Fruit fly (Drosophila melanogaster) whole organism, embryonic: Measurements from ENCODE around the gene CG10348.

ENCODE experiments used
- Bdp1 ChIP-seq: fragments of 200-800 bp; sonication (Bioruptor generic); optimal IDR thresholded peaks from 3 replicates; lab custom pipeline; 2016; ENCODE audit warnings: missing biosample characterization, missing genetic modification characterization
- CG11247 ChIP-seq: fragments of 200-800 bp; sonication (Bioruptor generic); IDR thresholded peaks from 2 replicates; pipeline ENCODE4 v1.3.6; 2022; ENCODE audit warnings: missing biosample characterization, missing genetic modification characterization
- CG11695 ChIP-seq: fragments of 200-800 bp; sonication (Bioruptor generic); IDR thresholded peaks from 3 replicates; pipeline ENCODE4 v1.3.6; 2022; ENCODE audit warnings: missing biosample characterization, missing genetic modification characterization
- CG11696 ChIP-seq: fragments of 200-800 bp; sonication (Bioruptor generic); IDR thresholded peaks from 2 replicates; pipeline ENCODE4 v1.3.6; 2022; ENCODE audit warnings: missing biosample characterization, missing genetic modification characterization
- CG12769 ChIP-seq: fragments of 200-800 bp; sonication (Bioruptor generic); optimal IDR thresholded peaks from 2 replicates; lab custom pipeline; 2019; ENCODE audit warnings: missing biosample characterization, mild to moderate bottlenecking, missing genetic modification characterization, moderate library complexity
- CG14014 ChIP-seq: fragments of 200-800 bp; sonication (Bioruptor generic); IDR thresholded peaks from 2 replicates; pipeline ENCODE4 v1.3.6; 2022; ENCODE audit warnings: missing biosample characterization, missing genetic modification characterization
- CG14441 ChIP-seq: fragments of 200-800 bp; sonication (Bioruptor generic); IDR thresholded peaks from 2 replicates; pipeline ENCODE4 v1.3.6; 2022; ENCODE audit warnings: missing biosample characterization, missing genetic modification characterization
- CG15696 ChIP-seq: fragments of 200-800 bp; sonication (Bioruptor generic); optimal IDR thresholded peaks from 2 replicates; lab custom pipeline; 2019; ENCODE audit warnings: missing biosample characterization, mild to moderate bottlenecking, missing genetic modification characterization, moderate library complexity
- CG17328 ChIP-seq: fragments of 200-800 bp; sonication (Bioruptor generic); IDR thresholded peaks from 2 replicates; pipeline ENCODE4 v1.3.6; 2022; ENCODE audit warnings: missing biosample characterization, missing genetic modification characterization
- CG17359 ChIP-seq: fragments of 200-800 bp; sonication (Bioruptor generic); optimal IDR thresholded peaks from 3 replicates; lab custom pipeline; 2018; ENCODE audit warnings: missing biosample characterization, mild to moderate bottlenecking, missing genetic modification characterization, moderate library complexity
- CG17385 ChIP-seq: fragments of 200-800 bp; sonication (Bioruptor generic); optimal IDR thresholded peaks from 3 replicates; lab custom pipeline; 2018; ENCODE audit warnings: missing biosample characterization, mild to moderate bottlenecking, missing genetic modification characterization
- CG18619 ChIP-seq: fragments of 200-800 bp; sonication (Bioruptor generic); optimal IDR thresholded peaks from 3 replicates; lab custom pipeline; 2017; ENCODE audit warnings: missing biosample characterization, mild to moderate bottlenecking, missing genetic modification characterization
- CG4360 ChIP-seq: fragments of 200-800 bp; sonication (Bioruptor generic); IDR thresholded peaks from 2 replicates; pipeline ENCODE4 v1.3.6; 2022; ENCODE audit warnings: missing biosample characterization, missing genetic modification characterization
- CG4617 ChIP-seq: fragments of 200-800 bp; sonication (Bioruptor generic); optimal IDR thresholded peaks from 3 replicates; lab custom pipeline; 2016; ENCODE audit warnings: missing biosample characterization, missing genetic modification characterization, borderline replicate concordance
- CG4707 ChIP-seq: fragments of 200-800 bp; sonication (Bioruptor generic); optimal IDR thresholded peaks from 2 replicates; lab custom pipeline; 2018; ENCODE audit warnings: missing biosample characterization, mild to moderate bottlenecking, missing genetic modification characterization, moderate library complexity
- CG6175 ChIP-seq: fragments of 200-800 bp; sonication (Bioruptor generic); IDR thresholded peaks from 3 replicates; pipeline ENCODE4 v1.3.6; 2022; ENCODE audit warnings: missing biosample characterization, missing genetic modification characterization
- CG6813 ChIP-seq: fragments of 200-800 bp; sonication (Bioruptor generic); optimal IDR thresholded peaks from 2 replicates; lab custom pipeline; 2017; ENCODE audit warnings: missing biosample characterization, missing genetic modification characterization, mild to moderate bottlenecking, moderate library complexity, missing genetic modification reagents
- CG7745 ChIP-seq: fragments of 200-800 bp; sonication (Bioruptor generic); optimal IDR thresholded peaks from 2 replicates; lab custom pipeline; 2018; ENCODE audit warnings: missing biosample characterization, mild to moderate bottlenecking, missing genetic modification characterization, moderate library complexity
- CG8359 ChIP-seq: fragments of 200-800 bp; sonication (Bioruptor generic); optimal IDR thresholded peaks from 2 replicates; lab custom pipeline; 2017; ENCODE audit warnings: missing biosample characterization, mild to moderate bottlenecking, missing genetic modification characterization, borderline replicate concordance
- D ChIP-seq, 2 experiments: fragments of 200-800 bp in 1 of 2; fragments of >200 bp in 1 of 2; sonication (Bioruptor generic) in 1 of 2; optimal IDR thresholded peaks; 2 replicates in 1 of 2; 3 replicates in 1 of 2; lab custom pipeline; 2017; ENCODE audit warnings: mild to moderate bottlenecking in 1 of 2, missing biosample characterization in 1 of 2, missing genetic modification characterization in 1 of 2, missing genetic modification reagents in 1 of 2
- Dip2 ChIP-seq: fragments of 200-800 bp; sonication (Bioruptor generic); IDR thresholded peaks from 2 replicates; pipeline ENCODE4 v1.3.6; 2022; ENCODE audit warnings: missing biosample characterization, missing genetic modification characterization
- Doc2 ChIP-seq: fragments of 200-800 bp; sonication (Bioruptor generic); IDR thresholded peaks from 2 replicates; pipeline ENCODE4 v1.3.6; 2022; ENCODE audit warnings: missing biosample characterization, missing genetic modification characterization
- HLH3B ChIP-seq: fragments of 200-800 bp; sonication (Bioruptor generic); IDR thresholded peaks from 2 replicates; pipeline ENCODE4 v1.3.6; 2022; ENCODE audit warnings: missing biosample characterization, missing genetic modification characterization
- Hr51 ChIP-seq, 2 experiments: fragments of 200-800 bp; sonication (Bioruptor generic); optimal IDR thresholded peaks; 2 replicates in 1 of 2; 3 replicates in 1 of 2; lab custom pipeline; 2016 to 2018; ENCODE audit warnings: missing biosample characterization in 2 of 2, missing genetic modification characterization in 2 of 2, mild to moderate bottlenecking in 1 of 2, moderate library complexity in 1 of 2
- NC2α ChIP-seq: fragments of 200-800 bp; sonication (Bioruptor generic); optimal IDR thresholded peaks from 2 replicates; lab custom pipeline; 2016; ENCODE audit warnings: missing biosample characterization, missing genetic modification characterization
- Neu2 ChIP-seq: fragments of 200-800 bp; sonication (Bioruptor generic); optimal IDR thresholded peaks from 3 replicates; lab custom pipeline; 2016; ENCODE audit warnings: missing biosample characterization, missing genetic modification characterization, borderline replicate concordance
- Opbp ChIP-seq: fragments of 200-800 bp; sonication (Bioruptor generic); IDR thresholded peaks from 3 replicates; pipeline ENCODE4 v1.3.6; 2022; ENCODE audit warnings: missing biosample characterization, missing genetic modification characterization; ENCODE audit not compliant: partially characterized antibody
- Ravus ChIP-seq: fragments of 200-800 bp; sonication (Bioruptor generic); IDR thresholded peaks from 2 replicates; pipeline ENCODE4 v1.3.6; 2022; ENCODE audit warnings: missing biosample characterization, missing genetic modification characterization
- Sox100B ChIP-seq: fragments of 200-800 bp; sonication (Bioruptor generic); optimal IDR thresholded peaks from 3 replicates; lab custom pipeline; 2018; ENCODE audit warnings: missing biosample characterization, mild to moderate bottlenecking, missing genetic modification characterization
- TFAM ChIP-seq: fragments of 200-800 bp; sonication (Bioruptor generic); optimal IDR thresholded peaks from 2 replicates; lab custom pipeline; 2017; ENCODE audit warnings: missing biosample characterization, missing genetic modification characterization, inconsistent platforms
- ap ChIP-seq: fragments of 200-800 bp; sonication (Bioruptor generic); IDR thresholded peaks from 2 replicates; pipeline ENCODE4 v1.3.6; 2022; ENCODE audit warnings: missing biosample characterization, missing genetic modification characterization
- ash1 ChIP-seq: fragments of 200-800 bp; sonication (Bioruptor generic); optimal IDR thresholded peaks from 2 replicates; lab custom pipeline; 2018; ENCODE audit warnings: missing biosample characterization, mild to moderate bottlenecking, missing genetic modification characterization
- bab2 ChIP-seq: fragments of 200-800 bp; sonication (Bioruptor generic); optimal IDR thresholded peaks from 2 replicates; lab custom pipeline; 2016; ENCODE audit warnings: missing biosample characterization, missing genetic modification characterization
- bsh ChIP-seq, 2 experiments: fragments of 200-800 bp; sonication (Bioruptor generic); optimal IDR thresholded peaks; 2 replicates each; lab custom pipeline; 2017 to 2018; ENCODE audit warnings: mild to moderate bottlenecking in 2 of 2, missing biosample characterization in 2 of 2, missing genetic modification characterization in 2 of 2, moderate library complexity in 1 of 2
- caup ChIP-seq: fragments of 200-800 bp; sonication (Bioruptor generic); optimal IDR thresholded peaks from 3 replicates; lab custom pipeline; 2017; ENCODE audit warnings: missing biosample characterization, mild to moderate bottlenecking, missing genetic modification characterization, moderate library complexity; ENCODE audit not compliant: severe bottlenecking
- dm ChIP-seq: fragments of 200-800 bp; sonication (Bioruptor generic); optimal IDR thresholded peaks from 3 replicates; lab custom pipeline; 2016; ENCODE audit warnings: missing biosample characterization, missing genetic modification characterization
- esg ChIP-seq: fragments of 200-800 bp; sonication (Bioruptor generic); conservative IDR thresholded peaks from 2 replicates; pipeline ENCODE4 v1.3.6; 2022; ENCODE audit warnings: missing biosample characterization, missing genetic modification characterization
- fd102C ChIP-seq: fragments of 200-800 bp; sonication (Bioruptor generic); optimal IDR thresholded peaks from 2 replicates; lab custom pipeline; 2018; ENCODE audit warnings: missing biosample characterization, mild to moderate bottlenecking, missing genetic modification characterization, moderate library complexity
- grau ChIP-seq: fragments of 200-800 bp; optimal IDR thresholded peaks from 3 replicates; lab custom pipeline; 2019; ENCODE audit warnings: missing biosample characterization, mild to moderate bottlenecking, missing genetic modification characterization, moderate library complexity
- lilli ChIP-seq: fragments of 200-800 bp; sonication (Bioruptor generic); optimal IDR thresholded peaks from 3 replicates; lab custom pipeline; 2016; ENCODE audit warnings: missing biosample characterization, missing genetic modification characterization
- odd ChIP-seq: fragments of 200-800 bp; sonication (Bioruptor generic); optimal IDR thresholded peaks from 2 replicates; lab custom pipeline; 2017; ENCODE audit warnings: missing biosample characterization, mild to moderate bottlenecking, missing genetic modification characterization
- phol ChIP-seq: fragments of 200-800 bp; sonication (Bioruptor generic); optimal IDR thresholded peaks from 3 replicates; lab custom pipeline; 2018; ENCODE audit warnings: missing biosample characterization, mild to moderate bottlenecking, missing genetic modification characterization, moderate library complexity
- pros ChIP-seq: fragments of 200-800 bp; sonication (Bioruptor generic); optimal IDR thresholded peaks from 3 replicates; lab custom pipeline; 2019; ENCODE audit warnings: missing biosample characterization, mild to moderate bottlenecking, missing genetic modification characterization, moderate library complexity
- sens-2 ChIP-seq: fragments of 200-800 bp; sonication (Bioruptor generic); IDR thresholded peaks from 2 replicates; pipeline ENCODE4 v1.3.6; 2022; ENCODE audit warnings: missing biosample characterization, missing genetic modification characterization
- slbo ChIP-seq: fragments of 200-800 bp; sonication (Bioruptor generic); IDR thresholded peaks from 2 replicates; pipeline ENCODE4 v1.3.6; 2022; ENCODE audit warnings: missing biosample characterization, missing genetic modification characterization
- zfh1 ChIP-seq: fragments of 200-800 bp; sonication (Bioruptor generic); IDR thresholded peaks from 3 replicates; pipeline ENCODE4 v1.3.6; 2022; ENCODE audit warnings: missing biosample characterization, missing genetic modification characterization
- zfh2 ChIP-seq: fragments of 200-800 bp; sonication (Bioruptor generic); optimal IDR thresholded peaks from 2 replicates; lab custom pipeline; 2016; ENCODE audit warnings: missing biosample characterization, missing genetic modification characterization

The CG10348 gene

DNA sequence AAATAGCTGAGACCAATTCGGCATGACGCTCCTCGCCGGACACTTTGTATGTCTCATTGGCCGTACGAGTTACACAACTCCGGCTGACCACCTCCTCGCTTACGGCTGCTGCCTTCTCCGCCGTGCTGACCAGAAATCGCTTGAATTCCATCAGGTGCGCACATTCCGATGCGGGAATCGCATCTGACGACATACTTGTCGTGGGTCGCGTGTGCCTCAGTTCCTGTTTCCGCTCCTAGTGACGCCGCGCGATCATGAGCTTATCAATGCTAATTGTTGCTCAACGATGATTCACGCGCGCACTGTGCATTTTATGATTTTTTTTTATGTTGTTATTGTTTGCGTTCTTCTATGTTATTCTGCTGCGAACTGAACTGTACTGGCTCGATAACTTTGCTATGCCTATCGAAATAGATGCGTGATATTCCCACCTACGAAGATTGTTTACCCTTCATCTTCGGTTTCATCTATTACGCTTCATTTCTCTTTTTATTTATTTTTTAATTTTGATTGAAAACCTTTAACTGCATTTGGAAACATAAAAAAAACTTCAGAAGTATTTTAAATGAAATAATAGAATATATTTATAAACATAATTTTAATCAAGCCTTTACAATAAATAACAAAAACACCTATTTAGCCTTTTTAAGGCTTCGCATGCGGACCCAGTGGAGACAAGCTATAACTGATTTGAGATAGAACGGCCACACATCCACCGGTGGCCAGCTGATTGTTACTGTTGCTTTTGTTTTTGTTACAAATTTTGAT lies 29.4 kb downstream of the CG10348 start, which contains the start of the genes CG10376 and CG10343 (continued):
- TF ChIP-seq slbo (GFP tag; lab: Robert Waterston, UW) (peak; percentile 93), sens-2 (GFP tag; lab: Robert Waterston, UW) (no peak), CG6175 (GFP tag; lab: Robert Waterston, UW) (peak; percentile 33; the same call in 1 of the 3 replicates), CG4707 (GFP tag; lab: Kevin White, UChicago) (peak; percentile 9), fd102C (GFP tag; lab: Kevin White, UChicago) (peak; percentile 59), bab2 (GFP tag; lab: Kevin White, UChicago) (peak; percentile 46), CG17385 (GFP tag; lab: Kevin White, UChicago) (peak; percentile 79), zfh2 (GFP tag; lab: Kevin White, UChicago) (peak; percentile 66), TFAM (GFP tag; lab: Kevin White, UChicago) (no peak), odd (GFP tag; lab: Kevin White, UChicago) (peak; percentile 59), CG14441 (GFP tag; lab: Robert Waterston, UW) (peak; percentile 82), bsh (GFP tag; optimal IDR thresholded peaks at IDR 0.05; lab: Kevin White, UChicago) (peak in 1 of 2 experiments; percentile 85), Hr51 (GFP tag; optimal IDR thresholded peaks at IDR 0.05; lab: Kevin White, UChicago) (peak; percentile 50 to 90), D (optimal IDR thresholded peaks at IDR 0.05; lab: Kevin White, UChicago) (no peak), D (GFP tag; optimal IDR thresholded peaks at IDR 0.05; lab: Kevin White, UChicago) (peak; percentile 83), caup (peak; percentile 83), CG14014 (GFP tag; lab: Robert Waterston, UW) (peak; percentile 81), CG12769 (tag; lab: Kevin White, UChicago) (no peak), CG15696 (tag; lab: Kevin White, UChicago) (peak; percentile 95), pros (GFP tag; lab: Kevin White, UChicago) (no peak), CG4360 (GFP tag; lab: Robert Waterston, UW) (no peak), Sox100B (peak; percentile 86), CG6813 (GFP tag; lab: Kevin White, UChicago) (peak; percentile 11), lilli (peak; percentile 80), Ravus (GFP tag; lab: Robert Waterston, UW) (peak; percentile 57), CG8359 (GFP tag; lab: Kevin White, UChicago) (peak; percentile 42), esg (peak; percentile 85), grau (tag; lab: Kevin White, UChicago) (peak; percentile 93), Neu2 (GFP tag; lab: Kevin White, UChicago) (no peak), CG17328 (peak; percentile 72), CG11696 (GFP tag; lab: Robert Waterston, UW) (0 out of 2 replicates have a peak, but pooled peaks have one; percentile 33), Opbp (GFP tag; lab: Robert Waterston, UW) (peak; percentile 72; the same call in 2 of the 3 replicates), CG7745 (tag; lab: Kevin White, UChicago) (no peak), ap (GFP tag; lab: Robert Waterston, UW) (peak; percentile 64), phol (tag; lab: Kevin White, UChicago) (peak; percentile 96), Bdp1 (GFP tag; lab: Kevin White, UChicago) (peak; percentile 12), CG17359 (tag; lab: Kevin White, UChicago) (peak; percentile 83), HLH3B (GFP tag; lab: Robert Waterston, UW) (peak; percentile 77), dm (peak; percentile 21), Dip2 (GFP tag; lab: Robert Waterston, UW) (0 out of 2 replicates have a peak, but pooled peaks have one; percentile 28), NC2α (GFP tag; lab: Kevin White, UChicago) (no peak), CG11695 (GFP tag; lab: Robert Waterston, UW) (peak; percentile 70; the same call in 1 of the 3 replicates), zfh1 (GFP tag; lab: Robert Waterston, UW) (peak; percentile 76), ash1 (GFP tag; lab: Kevin White, UChicago) (no peak), Doc2 (GFP tag; lab: Robert Waterston, UW) (peak; percentile 36; the same call in 1 of the 2 replicates), CG11247 (GFP tag; lab: Robert Waterston, UW) (peak; percentile 79), CG4617 (GFP tag; lab: Kevin White, UChicago) (peak; percentile 65), CG18619 (GFP tag; lab: Kevin White, UChicago) (peak; percentile 86)
